Fruit fly (Drosophila melanogaster) Kc167 (cell line): Measurements from ENCODE around the gene Nup160.

Source experiments
- Myc ChIP-seq: fragments of >200 bp; optimal IDR thresholded peaks from 2 replicates; lab custom pipeline; 2017; ENCODE audit warnings: missing external identifiers
- psq ChIP-seq: fragments of >200 bp; optimal IDR thresholded peaks from 2 replicates; lab custom pipeline; 2017; ENCODE audit warnings: missing external identifiers

DNA sequence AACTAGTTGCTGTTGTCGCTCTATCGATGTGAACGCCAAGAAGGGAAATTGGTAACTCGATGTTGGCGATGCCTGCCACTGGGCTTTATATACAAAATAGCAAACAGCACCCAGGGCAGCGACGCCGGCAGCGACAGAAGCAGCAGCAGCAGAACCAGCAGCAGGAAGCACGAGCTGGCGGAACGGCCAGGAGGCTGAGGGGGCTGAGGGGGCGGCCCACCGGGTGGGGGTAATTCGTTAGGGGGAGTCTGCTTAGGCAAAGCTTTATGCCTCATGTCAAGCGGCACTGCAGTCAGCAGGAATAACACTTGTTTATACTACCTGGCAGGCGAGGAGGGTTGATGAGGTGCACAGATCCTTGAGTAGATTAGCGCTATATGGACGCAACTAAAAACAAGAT lies 42.2 kb upstream of the Nup160 start, which contains the start of gene AstC:
- TF ChIP-seq psq (lab: Kevin White, UChicago) (no peak), Myc (lab: Kevin White, UChicago) (no peak)
